Worm (Caenorhabditis elegans) whole organism, L1 larva: ENCODE data around the gene vdac-1.

ENCODE experiments used
- aly-2 ChIP-seq: fragments of 150-350 bp; optimal IDR thresholded peaks from 2 replicates; lab custom pipeline; 2014; ENCODE audit warnings: missing biosample characterization, missing genetic modification characterization
- ama-1 ChIP-seq: fragments of 150-350 bp; optimal IDR thresholded peaks from 2 replicates; lab custom pipeline; 2014
- egl-27 ChIP-seq, 2 experiments: fragments of 150-350 bp in 1 of 2; sonication (generic microtip); optimal IDR thresholded peaks; 3 replicates each; lab custom pipeline; 2017 to 2018; ENCODE audit warnings: missing biosample characterization in 2 of 2, missing genetic modification characterization in 2 of 2, missing genetic modification reagents in 2 of 2
- fos-1 ChIP-seq: fragments of 150-350 bp; optimal IDR thresholded peaks from 2 replicates; lab custom pipeline; 2014; ENCODE audit warnings: missing biosample characterization, missing genetic modification characterization
- lin-15B ChIP-seq: fragments of 150-350 bp; sonication (generic microtip); optimal IDR thresholded peaks from 3 replicates; lab custom pipeline; 2014; ENCODE audit warnings: missing biosample characterization, missing genetic modification characterization
- nhr-90 ChIP-seq: sonication (generic microtip); optimal IDR thresholded peaks from 2 replicates; lab custom pipeline; 2016; ENCODE audit warnings: mild to moderate bottlenecking, missing genetic modification characterization, missing compliant biosample characterization; ENCODE audit not compliant: poor library complexity
- pag-3 ChIP-seq: sonication (generic microtip); optimal IDR thresholded peaks from 2 replicates; lab custom pipeline; 2017; ENCODE audit warnings: missing genetic modification characterization, mild to moderate bottlenecking, missing compliant biosample characterization, antibody characterized with exemption, borderline replicate concordance; ENCODE audit not compliant: insufficient read depth
- tlp-1 ChIP-seq: fragments of 150-350 bp; optimal IDR thresholded peaks from 2 replicates; lab custom pipeline; 2014; ENCODE audit warnings: missing biosample characterization, missing genetic modification characterization
- unc-130 ChIP-seq: fragments of 150-350 bp; optimal IDR thresholded peaks from 2 replicates; lab custom pipeline; 2017; ENCODE audit warnings: missing biosample characterization, missing genetic modification characterization, inconsistent platforms
- ztf-11 ChIP-seq, 2 experiments: sonication (generic microtip); optimal IDR thresholded peaks; 2 replicates each; lab custom pipeline; 2016 to 2017; ENCODE audit warnings: missing genetic modification characterization in 2 of 2, missing biosample characterization in 1 of 2, missing compliant biosample characterization in 1 of 2

ce11 chrIV:7543662-7544061 lies 36.0 kb upstream of the vdac-1 start:
- TF ChIP-seq egl-27 (tag; optimal IDR thresholded peaks at IDR 0.05; lab: Kevin White, UChicago): no peak
- TF ChIP-seq unc-130: no peak
- no peak for TF ChIP-seq ztf-11 (tag; optimal IDR thresholded peaks at IDR 0.05; lab: Kevin White, UChicago)
- TF ChIP-seq aly-2 (tag; lab: Kevin White, UChicago): no peak
- no peak for TF ChIP-seq tlp-1 (tag; lab: Kevin White, UChicago)
- no peak for TF ChIP-seq fos-1 (tag; lab: Kevin White, UChicago)
- no peak for TF ChIP-seq lin-15B
- TF ChIP-seq ama-1: no peak
- no peak for TF ChIP-seq pag-3 (tag; lab: Kevin White, UChicago)
- TF ChIP-seq nhr-90 (tag; lab: Kevin White, UChicago): no peak
